Worm (Caenorhabditis elegans) whole organism, young adult: ENCODE results near the gene irld-65.

Source experiments
- C06A6.2 ChIP-seq: fragments of 200-800 bp; sonication (Bioruptor generic); conservative IDR thresholded peaks from 2 replicates; pipeline ENCODE4 v1.3.6; 2022; ENCODE audit warnings: missing genetic modification characterization, missing compliant biosample characterization
- F10E7.11 ChIP-seq: sonication (generic microtip); optimal IDR thresholded peaks from 2 replicates; lab custom pipeline; 2017; ENCODE audit warnings: mild to moderate bottlenecking, missing genetic modification characterization, moderate library complexity, missing compliant biosample characterization
- F23B12.7 ChIP-seq: sonication (generic microtip); optimal IDR thresholded peaks from 2 replicates; lab custom pipeline; 2017; ENCODE audit warnings: missing genetic modification characterization, mild to moderate bottlenecking, missing compliant biosample characterization, antibody characterized with exemption, moderate library complexity; ENCODE audit not compliant: insufficient read depth
- F33H1.4 ChIP-seq: fragments of 200-800 bp; sonication (Bioruptor generic); IDR thresholded peaks from 2 replicates; pipeline ENCODE4 v1.3.6; 2022; ENCODE audit warnings: missing genetic modification reagents, missing genetic modification characterization, missing compliant biosample characterization
- F57A8.1 ChIP-seq: fragments of 200-800 bp; sonication (Bioruptor generic); optimal IDR thresholded peaks from 2 replicates; lab custom pipeline; 2018; ENCODE audit warnings: mild to moderate bottlenecking, missing genetic modification characterization, moderate library complexity, missing compliant biosample characterization
- K12H6.12 ChIP-seq: fragments of 200-800 bp; sonication (Bioruptor generic); optimal IDR thresholded peaks from 2 replicates; lab custom pipeline; 2018; ENCODE audit warnings: mild to moderate bottlenecking, missing genetic modification characterization, missing compliant biosample characterization
- T26A5.8 ChIP-seq: sonication (generic microtip); optimal IDR thresholded peaks from 2 replicates; lab custom pipeline; 2016; ENCODE audit warnings: missing genetic modification characterization, missing compliant biosample characterization
- Y79H2A.3 ChIP-seq: fragments of 200-800 bp; sonication (Bioruptor generic); conservative IDR thresholded peaks from 2 replicates; pipeline ENCODE4 v1.3.6; 2022; ENCODE audit warnings: missing genetic modification reagents, missing genetic modification characterization, missing compliant biosample characterization
- akir-1 ChIP-seq: fragments of 200-800 bp; sonication (Bioruptor generic); optimal IDR thresholded peaks from 2 replicates; lab custom pipeline; 2018; ENCODE audit warnings: mild to moderate bottlenecking, missing genetic modification characterization, moderate library complexity, missing compliant biosample characterization
- ama-1 ChIP-seq, 3 experiments: fragments of 150-350 bp in 1 of 3; sonication (generic microtip) in 2 of 3; optimal IDR thresholded peaks; 2 replicates each; lab custom pipeline; 2014 to 2018; ENCODE audit warnings: missing biosample characterization in 2 of 3, missing genetic modification characterization in 2 of 3, missing genetic modification reagents in 2 of 3
- aptf-3 ChIP-seq: fragments of 200-800 bp; sonication (Bioruptor generic); IDR thresholded peaks from 2 replicates; pipeline ENCODE4 v1.3.6; 2022; ENCODE audit warnings: missing genetic modification characterization, missing compliant biosample characterization
- attf-3 ChIP-seq: fragments of 200-800 bp; sonication (Bioruptor generic); conservative IDR thresholded peaks from 2 replicates; pipeline ENCODE4 v1.3.6; 2022; ENCODE audit warnings: missing genetic modification reagents, missing genetic modification characterization, missing compliant biosample characterization
- attf-5 ChIP-seq: fragments of 200-800 bp; sonication (Bioruptor generic); optimal IDR thresholded peaks from 2 replicates; lab custom pipeline; 2018; ENCODE audit warnings: mild to moderate bottlenecking, missing genetic modification characterization, missing compliant biosample characterization
- attf-6 ChIP-seq: fragments of 200-800 bp; sonication (Bioruptor generic); IDR thresholded peaks from 2 replicates; pipeline ENCODE4 v1.3.6; 2022; ENCODE audit warnings: missing genetic modification reagents, missing genetic modification characterization, missing compliant biosample characterization
- cebp-1 ChIP-seq, 2 experiments: fragments of 200-800 bp in 1 of 2; sonication (Bioruptor generic) in 1 of 2; sonication (generic microtip) in 1 of 2; IDR thresholded peaks in 1 of 2; optimal IDR thresholded peaks in 1 of 2; 2 replicates each; pipeline versions ENCODE4 v1.3.6 to Lab custom; 2017 to 2022; ENCODE audit warnings: missing compliant biosample characterization in 2 of 2, missing genetic modification characterization in 2 of 2, mild to moderate bottlenecking in 1 of 2, missing genetic modification reagents in 1 of 2, moderate library complexity in 1 of 2
- cebp-2 ChIP-seq: fragments of 200-800 bp; sonication (Bioruptor generic); IDR thresholded peaks from 2 replicates; pipeline ENCODE4 v1.3.6; 2022; ENCODE audit warnings: missing genetic modification characterization, missing compliant biosample characterization
- ceh-100 ChIP-seq: fragments of 200-800 bp; sonication (Bioruptor generic); IDR thresholded peaks from 2 replicates; pipeline ENCODE4 v1.3.6; 2022; ENCODE audit warnings: missing genetic modification reagents, missing genetic modification characterization, missing compliant biosample characterization
- ceh-58 ChIP-seq: fragments of 200-800 bp; sonication (Bioruptor generic); IDR thresholded peaks from 2 replicates; pipeline ENCODE4 v1.3.6; 2022; ENCODE audit warnings: missing genetic modification characterization, missing compliant biosample characterization
- ceh-79 ChIP-seq: sonication (generic microtip); optimal IDR thresholded peaks from 2 replicates; lab custom pipeline; 2017; ENCODE audit warnings: mild to moderate bottlenecking, missing genetic modification characterization, missing compliant biosample characterization
- ceh-91 ChIP-seq: fragments of 200-800 bp; sonication (Bioruptor generic); IDR thresholded peaks from 2 replicates; pipeline ENCODE4 v1.3.6; 2022; ENCODE audit warnings: missing genetic modification reagents, missing genetic modification characterization, missing compliant biosample characterization
- dox-1 ChIP-seq: fragments of 200-800 bp; sonication (Bioruptor generic); IDR thresholded peaks from 2 replicates; pipeline ENCODE4 v1.3.6; 2022; ENCODE audit warnings: missing genetic modification reagents, missing genetic modification characterization, missing compliant biosample characterization
- egrh-3 ChIP-seq: fragments of 200-800 bp; sonication (Bioruptor generic); IDR thresholded peaks from 2 replicates; pipeline ENCODE4 v1.3.6; 2022; ENCODE audit warnings: missing genetic modification reagents, missing genetic modification characterization, missing compliant biosample characterization
- ekl-4 ChIP-seq: fragments of 200-800 bp; sonication (Bioruptor generic); IDR thresholded peaks from 2 replicates; pipeline ENCODE4 v1.3.6; 2022; ENCODE audit warnings: missing genetic modification reagents, missing genetic modification characterization, missing compliant biosample characterization
- ets-4 ChIP-seq: fragments of 200-800 bp; sonication (Bioruptor generic); optimal IDR thresholded peaks from 2 replicates; lab custom pipeline; 2018; ENCODE audit warnings: mild to moderate bottlenecking, missing genetic modification characterization, missing compliant biosample characterization
- him-1 ChIP-seq: sonication (generic microtip); optimal IDR thresholded peaks from 2 replicates; lab custom pipeline; 2016; ENCODE audit warnings: missing genotype, missing genetic modification reagents, missing genetic modification characterization, missing compliant biosample characterization
- hmg-1.2 ChIP-seq: fragments of 200-800 bp; sonication (Bioruptor generic); IDR thresholded peaks from 2 replicates; pipeline ENCODE4 v1.3.6; 2022; ENCODE audit warnings: missing genetic modification reagents, missing genetic modification characterization, missing compliant biosample characterization
- hmg-20 ChIP-seq: fragments of 200-800 bp; sonication (Bioruptor generic); IDR thresholded peaks from 2 replicates; pipeline ENCODE4 v1.3.6; 2022; ENCODE audit warnings: missing genetic modification reagents, missing genetic modification characterization, missing compliant biosample characterization
- lag-1 ChIP-seq: fragments of 200-800 bp; sonication (Bioruptor generic); IDR thresholded peaks from 2 replicates; pipeline ENCODE4 v1.3.6; 2022; ENCODE audit warnings: missing genetic modification reagents, missing genetic modification characterization, missing compliant biosample characterization
- lin-26 ChIP-seq: fragments of 200-800 bp; sonication (Bioruptor generic); IDR thresholded peaks from 2 replicates; pipeline ENCODE4 v1.3.6; 2022; ENCODE audit warnings: missing genetic modification reagents, missing genetic modification characterization, missing compliant biosample characterization
- lin-40 ChIP-seq: sonication (generic microtip); optimal IDR thresholded peaks from 2 replicates; lab custom pipeline; 2016; ENCODE audit warnings: missing genetic modification characterization, mild to moderate bottlenecking, missing compliant biosample characterization, missing genotype, missing genetic modification reagents
- lin-54 ChIP-seq: fragments of 200-800 bp; sonication (Bioruptor generic); optimal IDR thresholded peaks from 2 replicates; lab custom pipeline; 2018; ENCODE audit warnings: mild to moderate bottlenecking, missing genetic modification characterization, missing compliant biosample characterization
- lir-1 ChIP-seq: fragments of 200-800 bp; sonication (Bioruptor generic); conservative IDR thresholded peaks from 2 replicates; pipeline ENCODE4 v1.3.6; 2022; ENCODE audit warnings: missing genetic modification reagents, missing genetic modification characterization, missing compliant biosample characterization
- madf-10 ChIP-seq: sonication (generic microtip); optimal IDR thresholded peaks from 2 replicates; lab custom pipeline; 2016; ENCODE audit warnings: mild to moderate bottlenecking, missing genetic modification characterization, missing compliant biosample characterization
- mcd-1 ChIP-seq: fragments of 200-800 bp; sonication (Bioruptor generic); IDR thresholded peaks from 2 replicates; pipeline ENCODE4 v1.3.6; 2022; ENCODE audit warnings: missing genetic modification reagents, missing genetic modification characterization, missing compliant biosample characterization
- mel-28 ChIP-seq: sonication (generic microtip); optimal IDR thresholded peaks from 2 replicates; lab custom pipeline; 2016; ENCODE audit warnings: borderline replicate concordance, mild to moderate bottlenecking, missing genetic modification characterization, missing compliant biosample characterization
- nfya-2 ChIP-seq: fragments of 200-800 bp; sonication (Bioruptor generic); IDR thresholded peaks from 2 replicates; pipeline ENCODE4 v1.3.6; 2022; ENCODE audit warnings: missing genetic modification reagents, missing genetic modification characterization, missing compliant biosample characterization
- nhr-27 ChIP-seq: fragments of 200-800 bp; sonication (Bioruptor generic); optimal IDR thresholded peaks from 2 replicates; lab custom pipeline; 2018; ENCODE audit warnings: mild to moderate bottlenecking, missing genetic modification characterization, moderate library complexity, missing compliant biosample characterization
- rpc-1 ChIP-seq, 2 experiments: fragments of 150-350 bp in 1 of 2; sonication (generic microtip) in 1 of 2; optimal IDR thresholded peaks; 2 replicates each; lab custom pipeline; 2014 to 2018; ENCODE audit warnings: missing biosample characterization in 1 of 2, missing genetic modification characterization in 1 of 2, missing genetic modification reagents in 1 of 2, missing genotype in 1 of 2
- somi-1 ChIP-seq: fragments of 200-800 bp; sonication (Bioruptor generic); optimal IDR thresholded peaks from 2 replicates; lab custom pipeline; 2018; ENCODE audit warnings: mild to moderate bottlenecking, missing genetic modification characterization, missing compliant biosample characterization
- sptf-2 ChIP-seq: fragments of 200-800 bp; sonication (Bioruptor generic); optimal IDR thresholded peaks from 2 replicates; lab custom pipeline; 2018; ENCODE audit warnings: mild to moderate bottlenecking, missing genetic modification characterization, missing compliant biosample characterization
- unc-62 ChIP-seq: fragments of 150-350 bp; optimal IDR thresholded peaks from 2 replicates; lab custom pipeline; 2014; ENCODE audit warnings: missing biosample characterization, missing genetic modification reagents, missing genetic modification characterization
- zfh-2 ChIP-seq: fragments of 200-800 bp; sonication (Bioruptor generic); conservative IDR thresholded peaks from 2 replicates; pipeline ENCODE4 v1.3.6; 2022; ENCODE audit warnings: missing genetic modification reagents, missing genetic modification characterization, missing compliant biosample characterization
- zim-3 ChIP-seq: sonication (generic microtip); optimal IDR thresholded peaks from 2 replicates; lab custom pipeline; 2017; ENCODE audit warnings: mild to moderate bottlenecking, missing genetic modification characterization, moderate library complexity, missing compliant biosample characterization
- ztf-26 ChIP-seq: sonication (generic microtip); optimal IDR thresholded peaks from 2 replicates; lab custom pipeline; 2017; ENCODE audit warnings: missing genetic modification characterization, missing compliant biosample characterization
- ztf-6 ChIP-seq: fragments of 200-800 bp; sonication (Bioruptor generic); IDR thresholded peaks from 2 replicates; pipeline ENCODE4 v1.3.6; 2022; ENCODE audit warnings: missing genetic modification reagents, missing genetic modification characterization, missing compliant biosample characterization

irld-65 gene

ce11 chrII:2921860-2922259 is 15.9 kb downstream of the irld-65 start:
- TF ChIP-seq ztf-6 (GFP tag; lab: Robert Waterston, UW) (no peak), attf-6 (no peak), hmg-1.2 (peak; percentile 90), attf-5 (GFP tag; lab: Kevin White, UChicago) (no peak), lin-54 (GFP tag; lab: Kevin White, UChicago) (no peak), lin-40 (no peak), cebp-1 (GFP tag; IDR thresholded peaks at IDR 0.05; lab: Robert Waterston, UW) (no peak), cebp-1 (tag; optimal IDR thresholded peaks at IDR 0.05; lab: Kevin White, UChicago) (no peak), lin-26 (GFP tag; lab: Robert Waterston, UW) (no peak), F33H1.4 (no peak), ceh-100 (GFP tag; lab: Robert Waterston, UW) (no peak), egrh-3 (peak; percentile 45; the same call in 1 of the 2 replicates), zfh-2 (GFP tag; lab: Robert Waterston, UW) (peak; percentile 79), somi-1 (GFP tag; lab: Kevin White, UChicago) (no peak), mel-28 (tag; lab: Kevin White, UChicago) (no peak), madf-10 (tag; lab: Kevin White, UChicago) (no peak), F23B12.7 (tag; lab: Kevin White, UChicago) (no peak), mcd-1 (GFP tag; lab: Robert Waterston, UW) (0 out of 2 replicates have a peak, but pooled peaks have one; percentile 12), ama-1 (optimal IDR thresholded peaks at IDR 0.05; lab: Kevin White, UChicago) (no peak), ama-1 (GFP tag; optimal IDR thresholded peaks at IDR 0.05; lab: Kevin White, UChicago) (no peak), nfya-2 (GFP tag; lab: Robert Waterston, UW) (no peak), dox-1 (GFP tag; lab: Robert Waterston, UW) (no peak), rpc-1 (optimal IDR thresholded peaks at IDR 0.05; lab: Kevin White, UChicago) (no peak), rpc-1 (tag; optimal IDR thresholded peaks at IDR 0.05; lab: Kevin White, UChicago) (no peak), Y79H2A.3 (no peak), F57A8.1 (GFP tag; lab: Kevin White, UChicago) (no peak), hmg-20 (GFP tag; lab: Robert Waterston, UW) (no peak), unc-62 (GFP tag; lab: Kevin White, UChicago) (no peak), ceh-91 (no peak), cebp-2 (GFP tag; lab: Robert Waterston, UW) (no peak), C06A6.2 (GFP tag; lab: Robert Waterston, UW) (no peak), sptf-2 (GFP tag; lab: Kevin White, UChicago) (no peak), ets-4 (GFP tag; lab: Kevin White, UChicago) (no peak)
- TF ChIP-seq, all 124 proteins: peak for 4

ce11 chrII:2920817-2921458 is 16.8 kb downstream of the irld-65 start:
- no peak; the same call in 1 of the 2 replicates for TF ChIP-seq aptf-3 (GFP tag; lab: Robert Waterston, UW)
- no peak for TF ChIP-seq mel-28 (tag; lab: Kevin White, UChicago)
- peak; percentile 40 for TF ChIP-seq lin-40
- no peak for TF ChIP-seq F23B12.7 (tag; lab: Kevin White, UChicago)
- no peak for TF ChIP-seq akir-1 (GFP tag; lab: Kevin White, UChicago)
- no peak for TF ChIP-seq T26A5.8
- peak; percentile 53 for TF ChIP-seq ztf-26 (tag; lab: Kevin White, UChicago)
- TF ChIP-seq somi-1 (GFP tag; lab: Kevin White, UChicago): no peak
- no peak for TF ChIP-seq C06A6.2 (GFP tag; lab: Robert Waterston, UW)
- no peak for TF ChIP-seq K12H6.12 (tag; lab: Kevin White, UChicago)
- peak; percentile 68 for TF ChIP-seq ceh-79
- TF ChIP-seq ceh-58: no peak
- TF ChIP-seq dox-1 (GFP tag; lab: Robert Waterston, UW): peak; percentile 71
- TF ChIP-seq ekl-4: 0 out of 2 replicates have a peak, but pooled peaks have one; percentile 68
- TF ChIP-seq nhr-27 (tag; lab: Kevin White, UChicago): no peak
- TF ChIP-seq attf-3 (GFP tag; lab: Robert Waterston, UW): no peak
- peak; percentile 34 for TF ChIP-seq him-1 (tag; lab: Kevin White, UChicago)
- TF ChIP-seq zim-3 (tag; lab: Kevin White, UChicago): no peak
- TF ChIP-seq F10E7.11: peak; percentile 37
- peak; percentile 7; the same call in 1 of the 2 replicates for TF ChIP-seq lir-1 (GFP tag; lab: Robert Waterston, UW)
- no peak for TF ChIP-seq hmg-20 (GFP tag; lab: Robert Waterston, UW)
- TF ChIP-seq hmg-1.2: peak; percentile 99
- no peak for TF ChIP-seq lag-1 (GFP tag; lab: Robert Waterston, UW)
